Worm (Caenorhabditis elegans) whole organism, L4/young adult: Measurements from ENCODE around the gene apy-1.

Experiments used
- W03F9.2 ChIP-seq: fragments of 150-350 bp; optimal IDR thresholded peaks from 2 replicates; lab custom pipeline; 2014; ENCODE audit warnings: missing biosample characterization, missing genetic modification characterization
- dao-5 ChIP-seq: sonication (generic microtip); optimal IDR thresholded peaks from 2 replicates; lab custom pipeline; 2016; ENCODE audit warnings: missing genotype, missing genetic modification characterization, moderate library complexity, missing compliant biosample characterization
- him-1 ChIP-seq: sonication (generic microtip); optimal IDR thresholded peaks from 2 replicates; lab custom pipeline; 2016; ENCODE audit warnings: missing genotype, missing genetic modification reagents, missing genetic modification characterization, missing compliant biosample characterization

Gene apy-1

ce11 chrX:7553331-7553730 is 16.2 kb downstream of the apy-1 start:
- TF ChIP-seq him-1 (tag; lab: Kevin White, UChicago) (no peak), dao-5 (tag; lab: Kevin White, UChicago) (no peak), W03F9.2 (tag; lab: Kevin White, UChicago) (no peak)

- TF ChIP-seq dao-5 (tag; lab: Kevin White, UChicago) (no peak), him-1 (tag; lab: Kevin White, UChicago) (no peak)
Observed at ce11 chrX:7550452-7550851, 19.1 kb downstream of the apy-1 start.

ce11 chrX:7548158-7548557 is 21.4 kb downstream of the apy-1 start, which contains the start of gene F46C8.1:
Gene F46C8.1, plus strand, starts transcription at chrX:7548458.
- TF ChIP-seq W03F9.2 (tag; lab: Kevin White, UChicago) (no peak), dao-5 (tag; lab: Kevin White, UChicago) (no peak)

ce11 chrX:7547696-7548095 is 21.8 kb downstream of the apy-1 start:
- TF ChIP-seq dao-5 (tag; lab: Kevin White, UChicago) (no peak), W03F9.2 (tag; lab: Kevin White, UChicago) (no peak), him-1 (tag; lab: Kevin White, UChicago) (no peak)

ce11 chrX:7546509-7546908 is 23.0 kb downstream of the apy-1 start, which contains the start of gene col-174:
Gene col-174, plus strand, starts transcription at chrX:7546809.
- no peak for TF ChIP-seq him-1 (tag; lab: Kevin White, UChicago)
- TF ChIP-seq dao-5 (tag; lab: Kevin White, UChicago) = no peak
- TF ChIP-seq W03F9.2 (tag; lab: Kevin White, UChicago) = no peak

- TF ChIP-seq him-1 (tag; lab: Kevin White, UChicago) (no peak), dao-5 (tag; lab: Kevin White, UChicago) (no peak), W03F9.2 (tag; lab: Kevin White, UChicago) (no peak)
Observed at ce11 chrX:7541078-7541477, 28.4 kb downstream of the apy-1 start.

- TF ChIP-seq W03F9.2 (tag; lab: Kevin White, UChicago) (no peak), dao-5 (tag; lab: Kevin White, UChicago) (no peak), him-1 (tag; lab: Kevin White, UChicago) (no peak)
Observed at ce11 chrX:7540033-7540432, 29.5 kb downstream of the apy-1 start, which contains the start of gene glb-16. Gene glb-16, minus strand, starts transcription at chrX:7540133.

- TF ChIP-seq dao-5 (tag; lab: Kevin White, UChicago) (no peak), him-1 (tag; lab: Kevin White, UChicago) (no peak), W03F9.2 (tag; lab: Kevin White, UChicago) (no peak)
Observed at ce11 chrX:7537742-7538268, 31.7 kb downstream of the apy-1 start, which contains the start of gene dpy-7. Gene dpy-7, minus strand, starts transcription at chrX:7537792.

ce11 chrX:7536869-7537268 is 32.7 kb downstream of the apy-1 start:
- TF ChIP-seq him-1 (tag; lab: Kevin White, UChicago) (no peak), W03F9.2 (tag; lab: Kevin White, UChicago) (no peak), dao-5 (tag; lab: Kevin White, UChicago) (no peak)

- no peak for TF ChIP-seq W03F9.2 (tag; lab: Kevin White, UChicago)
- no peak for TF ChIP-seq dao-5 (tag; lab: Kevin White, UChicago)
- TF ChIP-seq him-1 (tag; lab: Kevin White, UChicago) = no peak
Observed at ce11 chrX:7534454-7534853, 35.1 kb downstream of the apy-1 start.

ce11 chrX:7532632-7533031 is 36.9 kb downstream of the apy-1 start, which contains the start of gene ceh-14:
Gene ceh-14, minus strand, starts transcription at chrX:7532732.
- no peak for TF ChIP-seq dao-5 (tag; lab: Kevin White, UChicago)
- no peak for TF ChIP-seq W03F9.2 (tag; lab: Kevin White, UChicago)
- TF ChIP-seq him-1 (tag; lab: Kevin White, UChicago) = no peak

ce11 chrX:7525271-7525670 is 44.3 kb downstream of the apy-1 start, which contains the start of gene F46C8.3:
Gene F46C8.3, plus strand, starts transcription at chrX:7525571.
- TF ChIP-seq W03F9.2 (tag; lab: Kevin White, UChicago) = no peak
- TF ChIP-seq him-1 (tag; lab: Kevin White, UChicago) = no peak
- TF ChIP-seq dao-5 (tag; lab: Kevin White, UChicago) = no peak

ce11 chrX:7523799-7524198 is 45.7 kb downstream of the apy-1 start:
- TF ChIP-seq dao-5 (tag; lab: Kevin White, UChicago) = no peak
- TF ChIP-seq W03F9.2 (tag; lab: Kevin White, UChicago) = no peak
- TF ChIP-seq him-1 (tag; lab: Kevin White, UChicago) = no peak

- no peak for TF ChIP-seq W03F9.2 (tag; lab: Kevin White, UChicago)
- TF ChIP-seq him-1 (tag; lab: Kevin White, UChicago) = no peak
Observed at ce11 chrX:7522595-7522994, 46.9 kb downstream of the apy-1 start.
